Fruit fly (Drosophila melanogaster) whole organism, embryonic: ENCODE measurements around the gene sra.

Experiments used
- Atf3 ChIP-seq: fragments of 200-800 bp; sonication (Bioruptor generic); optimal IDR thresholded peaks from 3 replicates; lab custom pipeline; 2016; ENCODE audit warnings: missing biosample characterization, missing genetic modification characterization
- Bgb ChIP-seq: fragments of 200-800 bp; sonication (Bioruptor generic); IDR thresholded peaks from 2 replicates; pipeline ENCODE4 v1.3.6; 2022; ENCODE audit warnings: missing biosample characterization, missing genetic modification characterization; ENCODE audit not compliant: partially characterized antibody
- Blimp-1 ChIP-seq: fragments of 200-800 bp; sonication (Bioruptor generic); optimal IDR thresholded peaks from 3 replicates; lab custom pipeline; 2018; ENCODE audit warnings: missing biosample characterization, missing genetic modification characterization, mild to moderate bottlenecking, moderate library complexity, missing genetic modification reagents
- CG10543 ChIP-seq: fragments of 200-800 bp; sonication (Bioruptor generic); optimal IDR thresholded peaks from 3 replicates; lab custom pipeline; 2017; ENCODE audit warnings: missing biosample characterization, mild to moderate bottlenecking, missing genetic modification characterization, moderate library complexity
- CG11723 ChIP-seq: fragments of 200-800 bp; sonication (Bioruptor generic); optimal IDR thresholded peaks from 2 replicates; lab custom pipeline; 2017; ENCODE audit warnings: missing biosample characterization, mild to moderate bottlenecking, missing genetic modification characterization
- CG12769 ChIP-seq: fragments of 200-800 bp; sonication (Bioruptor generic); optimal IDR thresholded peaks from 2 replicates; lab custom pipeline; 2019; ENCODE audit warnings: missing biosample characterization, mild to moderate bottlenecking, missing genetic modification characterization, moderate library complexity
- CG13624 ChIP-seq: fragments of 200-800 bp; sonication (Bioruptor generic); optimal IDR thresholded peaks from 2 replicates; lab custom pipeline; 2016; ENCODE audit warnings: missing biosample characterization, missing genetic modification characterization
- CG13894 ChIP-seq: fragments of 200-800 bp; sonication (Bioruptor generic); optimal IDR thresholded peaks from 3 replicates; lab custom pipeline; 2018; ENCODE audit warnings: missing biosample characterization, mild to moderate bottlenecking, missing genetic modification characterization, moderate library complexity
- CG14965 ChIP-seq: fragments of 200-800 bp; sonication (Bioruptor generic); optimal IDR thresholded peaks from 2 replicates; lab custom pipeline; 2016; ENCODE audit warnings: missing biosample characterization, missing genetic modification characterization, borderline replicate concordance
- CG15269 ChIP-seq: fragments of 200-800 bp; sonication (Bioruptor generic); optimal IDR thresholded peaks from 2 replicates; lab custom pipeline; 2018; ENCODE audit warnings: missing biosample characterization, mild to moderate bottlenecking, missing genetic modification characterization, moderate library complexity
- CG2678 ChIP-seq: fragments of 200-800 bp; sonication (Bioruptor generic); optimal IDR thresholded peaks from 3 replicates; lab custom pipeline; 2019; ENCODE audit warnings: missing biosample characterization, mild to moderate bottlenecking, missing genetic modification characterization, moderate library complexity
- CG31388 ChIP-seq: fragments of 200-800 bp; sonication (Bioruptor generic); optimal IDR thresholded peaks from 2 replicates; lab custom pipeline; 2016; ENCODE audit warnings: missing biosample characterization, missing genetic modification characterization
- CG3407 ChIP-seq: fragments of 200-800 bp; sonication (Bioruptor generic); optimal IDR thresholded peaks from 2 replicates; lab custom pipeline; 2018; ENCODE audit warnings: missing biosample characterization, mild to moderate bottlenecking, missing genetic modification characterization
- CG4360 ChIP-seq: fragments of 200-800 bp; sonication (Bioruptor generic); IDR thresholded peaks from 2 replicates; pipeline ENCODE4 v1.3.6; 2022; ENCODE audit warnings: missing biosample characterization, missing genetic modification characterization
- CG4854 ChIP-seq: fragments of 200-800 bp; sonication (Bioruptor generic); optimal IDR thresholded peaks from 2 replicates; lab custom pipeline; 2016; ENCODE audit warnings: missing biosample characterization, missing genetic modification characterization, inconsistent platforms
- CG5245 ChIP-seq: fragments of 200-800 bp; sonication (Bioruptor generic); optimal IDR thresholded peaks from 3 replicates; lab custom pipeline; 2016; ENCODE audit warnings: missing biosample characterization, missing genetic modification characterization
- CG7357 ChIP-seq: fragments of 200-800 bp; sonication (Bioruptor generic); IDR thresholded peaks from 3 replicates; pipeline ENCODE4 v1.3.6; 2022; ENCODE audit warnings: missing biosample characterization, missing genetic modification characterization
- CG7786 ChIP-seq: fragments of 200-800 bp; sonication (Bioruptor generic); optimal IDR thresholded peaks from 2 replicates; lab custom pipeline; 2016; ENCODE audit warnings: missing biosample characterization, missing genetic modification characterization
- CG8089 ChIP-seq: fragments of 200-800 bp; sonication (Bioruptor generic); optimal IDR thresholded peaks from 3 replicates; lab custom pipeline; 2016; ENCODE audit warnings: missing biosample characterization, missing genetic modification characterization
- CG8290 ChIP-seq, 3 experiments: fragments of 200-800 bp; sonication (Bioruptor generic); optimal IDR thresholded peaks; 2 replicates each; lab custom pipeline; 2016 to 2019; ENCODE audit warnings: missing biosample characterization in 3 of 3, missing genetic modification characterization in 3 of 3, mild to moderate bottlenecking in 2 of 3, moderate library complexity in 1 of 3
- CG9437 ChIP-seq: fragments of 200-800 bp; sonication (Bioruptor generic); optimal IDR thresholded peaks from 2 replicates; lab custom pipeline; 2018; ENCODE audit warnings: missing biosample characterization, mild to moderate bottlenecking, missing genetic modification characterization
- CG9797 ChIP-seq: fragments of 200-800 bp; sonication (Bioruptor generic); optimal IDR thresholded peaks from 3 replicates; lab custom pipeline; 2018; ENCODE audit warnings: missing biosample characterization, mild to moderate bottlenecking, missing genetic modification characterization
- CkIIα-i1 ChIP-seq: fragments of 200-800 bp; sonication (Bioruptor generic); IDR thresholded peaks from 2 replicates; pipeline ENCODE4 v1.3.6; 2022; ENCODE audit warnings: missing biosample characterization, missing genetic modification characterization
- Dp ChIP-seq: fragments of 200-800 bp; sonication (Bioruptor generic); optimal IDR thresholded peaks from 2 replicates; lab custom pipeline; 2018; ENCODE audit warnings: missing biosample characterization, mild to moderate bottlenecking, missing genetic modification characterization, moderate library complexity
- Dref ChIP-seq: fragments of 200-800 bp; sonication (Bioruptor generic); IDR thresholded peaks from 2 replicates; pipeline ENCODE4 v1.3.6; 2022; ENCODE audit warnings: missing biosample characterization, missing genetic modification characterization
- HLH4C ChIP-seq: fragments of 200-800 bp; sonication (Bioruptor generic); IDR thresholded peaks from 3 replicates; pipeline ENCODE4 v1.3.6; 2022; ENCODE audit warnings: missing biosample characterization, missing genetic modification characterization; ENCODE audit not compliant: partially characterized antibody
- Jarid2 ChIP-seq: fragments of 200-800 bp; sonication (Bioruptor generic); optimal IDR thresholded peaks from 3 replicates; lab custom pipeline; 2017; ENCODE audit warnings: mild to moderate bottlenecking, missing biosample characterization, missing genetic modification reagents, missing genetic modification characterization
- NC2α ChIP-seq: fragments of 200-800 bp; sonication (Bioruptor generic); optimal IDR thresholded peaks from 2 replicates; lab custom pipeline; 2016; ENCODE audit warnings: missing biosample characterization, missing genetic modification characterization
- Sin3A ChIP-seq: fragments of >200 bp; optimal IDR thresholded peaks from 2 replicates; lab custom pipeline; 2018
- Sox100B ChIP-seq: fragments of 200-800 bp; sonication (Bioruptor generic); optimal IDR thresholded peaks from 3 replicates; lab custom pipeline; 2018; ENCODE audit warnings: missing biosample characterization, mild to moderate bottlenecking, missing genetic modification characterization
- Taf1 ChIP-seq: fragments of 200-800 bp; sonication (Bioruptor generic); IDR thresholded peaks from 2 replicates; pipeline ENCODE4 v1.3.6; 2022; ENCODE audit warnings: missing biosample characterization, missing genetic modification characterization
- abd-A ChIP-seq: fragments of 200-800 bp; sonication (Bioruptor generic); optimal IDR thresholded peaks from 3 replicates; lab custom pipeline; 2019; ENCODE audit warnings: missing biosample characterization, mild to moderate bottlenecking, missing genetic modification characterization, moderate library complexity
- ara ChIP-seq: fragments of 200-800 bp; sonication (Bioruptor generic); IDR thresholded peaks from 2 replicates; pipeline ENCODE4 v1.3.6; 2022; ENCODE audit warnings: missing biosample characterization, missing genetic modification characterization
- exex ChIP-seq: fragments of 200-800 bp; sonication (Bioruptor generic); optimal IDR thresholded peaks from 4 replicates; lab custom pipeline; 2018; ENCODE audit warnings: missing biosample characterization, mild to moderate bottlenecking, missing genetic modification characterization, moderate library complexity
- fu2 ChIP-seq: fragments of 200-800 bp; sonication (Bioruptor generic); optimal IDR thresholded peaks from 2 replicates; lab custom pipeline; 2016; ENCODE audit warnings: missing biosample characterization, missing genetic modification characterization
- gfzf ChIP-seq: fragments of 200-800 bp; sonication (Bioruptor generic); optimal IDR thresholded peaks from 2 replicates; lab custom pipeline; 2016; ENCODE audit warnings: missing biosample characterization, mild to moderate bottlenecking, missing genetic modification characterization, moderate library complexity
- insv ChIP-seq, 2 experiments: fragments of 200-800 bp; sonication (Bioruptor generic); optimal IDR thresholded peaks; 3 replicates each; lab custom pipeline; 2016 to 2018; ENCODE audit warnings: missing biosample characterization in 2 of 2, missing genetic modification characterization in 2 of 2
- jigr1 ChIP-seq: fragments of 200-800 bp; sonication (Bioruptor generic); IDR thresholded peaks from 3 replicates; pipeline ENCODE4 v1.3.6; 2022; ENCODE audit warnings: missing biosample characterization, missing genetic modification characterization
- kay ChIP-seq: fragments of 200-800 bp; sonication (Bioruptor generic); optimal IDR thresholded peaks from 2 replicates; lab custom pipeline; 2016; ENCODE audit warnings: missing biosample characterization, missing genetic modification characterization
- maf-S ChIP-seq: fragments of 200-800 bp; sonication (Bioruptor generic); optimal IDR thresholded peaks from 2 replicates; lab custom pipeline; 2016; ENCODE audit warnings: missing biosample characterization, missing genetic modification characterization
- nmo ChIP-seq: fragments of 200-800 bp; sonication (Bioruptor generic); optimal IDR thresholded peaks from 2 replicates; lab custom pipeline; 2018; ENCODE audit warnings: missing biosample characterization, mild to moderate bottlenecking, missing genetic modification characterization, moderate library complexity
- nom ChIP-seq: fragments of 200-800 bp; sonication (Bioruptor generic); optimal IDR thresholded peaks from 2 replicates; lab custom pipeline; 2017; ENCODE audit warnings: missing biosample characterization, missing genetic modification characterization, mild to moderate bottlenecking, moderate library complexity, missing genetic modification reagents
- pfk ChIP-seq: fragments of 200-800 bp; sonication (Bioruptor generic); optimal IDR thresholded peaks from 2 replicates; lab custom pipeline; 2018; ENCODE audit warnings: missing biosample characterization, mild to moderate bottlenecking, missing genetic modification characterization, moderate library complexity
- pros ChIP-seq: fragments of 200-800 bp; sonication (Bioruptor generic); optimal IDR thresholded peaks from 3 replicates; lab custom pipeline; 2019; ENCODE audit warnings: missing biosample characterization, mild to moderate bottlenecking, missing genetic modification characterization, moderate library complexity
- psq ChIP-seq: fragments of 200-800 bp; sonication (Bioruptor generic); optimal IDR thresholded peaks from 2 replicates; lab custom pipeline; 2017; ENCODE audit warnings: missing biosample characterization, missing genetic modification characterization
- scrt ChIP-seq: fragments of 200-800 bp; sonication (Bioruptor generic); optimal IDR thresholded peaks from 2 replicates; lab custom pipeline; 2018; ENCODE audit warnings: missing biosample characterization, mild to moderate bottlenecking, missing genetic modification characterization, moderate library complexity
- shn ChIP-seq: fragments of 200-800 bp; sonication (Bioruptor generic); optimal IDR thresholded peaks from 3 replicates; lab custom pipeline; 2016; ENCODE audit warnings: missing biosample characterization, missing genetic modification characterization
- sqz ChIP-seq: fragments of 200-800 bp; sonication (Bioruptor generic); optimal IDR thresholded peaks from 3 replicates; lab custom pipeline; 2018; ENCODE audit warnings: missing biosample characterization, mild to moderate bottlenecking, missing genetic modification characterization
- toy ChIP-seq: fragments of 200-800 bp; sonication (Bioruptor generic); IDR thresholded peaks from 2 replicates; pipeline ENCODE4 v1.3.6; 2022; ENCODE audit warnings: missing biosample characterization, missing genetic modification characterization
- twi ChIP-seq: fragments of 200-800 bp; optimal IDR thresholded peaks from 2 replicates; lab custom pipeline; 2019; ENCODE audit warnings: missing biosample characterization, mild to moderate bottlenecking, missing genetic modification characterization, moderate library complexity
- vfl ChIP-seq: fragments of 200-800 bp; sonication (Bioruptor generic); optimal IDR thresholded peaks from 2 replicates; lab custom pipeline; 2016; ENCODE audit warnings: missing biosample characterization, missing genetic modification characterization

Gene sra

DNA sequence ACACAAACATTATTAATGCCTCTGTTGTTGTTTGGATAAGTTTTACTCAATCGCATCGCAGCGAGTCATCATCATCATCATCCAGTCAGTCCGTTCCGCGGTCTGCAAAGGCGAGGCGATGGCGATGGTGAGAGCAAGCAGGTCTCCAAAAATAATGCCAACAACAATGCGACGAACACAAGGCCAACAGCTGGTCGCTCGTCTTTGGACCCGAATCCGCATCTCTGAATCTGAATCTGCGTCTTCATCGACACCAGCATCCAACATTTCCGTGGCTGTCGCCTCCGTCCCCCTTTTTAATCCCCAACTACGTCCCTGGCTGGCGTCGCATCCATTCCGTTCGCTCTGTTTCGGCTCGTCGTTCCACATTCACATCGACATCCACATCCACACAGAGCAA is 47.5 kb downstream of the sra start (continued):
- no peak for TF ChIP-seq abd-A (tag; lab: Kevin White, UChicago)
- no peak for TF ChIP-seq gfzf
- TF ChIP-seq Sox100B (GFP tag; lab: Kevin White, UChicago) = no peak
- TF ChIP-seq vfl = no peak
- peak; percentile 49 for TF ChIP-seq pfk
- no peak for TF ChIP-seq sqz (GFP tag; lab: Kevin White, UChicago)
- TF ChIP-seq shn (GFP tag; lab: Kevin White, UChicago) = no peak
- no peak for TF ChIP-seq CG9437 (GFP tag; lab: Kevin White, UChicago)
- TF ChIP-seq CG9797 = no peak
- no peak for TF ChIP-seq kay (GFP tag; lab: Kevin White, UChicago)
- TF ChIP-seq nmo = no peak
- TF ChIP-seq CG4854 (GFP tag; lab: Kevin White, UChicago) = no peak
- peak; percentile 39 for TF ChIP-seq CG13894 (tag; lab: Kevin White, UChicago)
- TF ChIP-seq CkIIα-i1 (GFP tag; lab: Robert Waterston, UW) = no peak
- TF ChIP-seq Sin3A = no peak
- TF ChIP-seq CG8290 (GFP tag; optimal IDR thresholded peaks at IDR 0.05; lab: Kevin White, UChicago) = no peak
- peak in 1 of 2 experiments; percentile 66 for TF ChIP-seq CG8290 (tag; optimal IDR thresholded peaks at IDR 0.05; lab: Kevin White, UChicago)
- no peak for TF ChIP-seq maf-S
- no peak for TF ChIP-seq Taf1
- no peak for TF ChIP-seq toy
- no peak for TF ChIP-seq CG2678 (tag; lab: Kevin White, UChicago)
- no peak for TF ChIP-seq ara (GFP tag; lab: Robert Waterston, UW)
- TF ChIP-seq CG7357 (GFP tag; lab: Robert Waterston, UW) = no peak
- TF ChIP-seq nom (GFP tag; lab: Kevin White, UChicago) = no peak
- peak; percentile 9 for TF ChIP-seq CG13624
- no peak for TF ChIP-seq Dref (GFP tag; lab: Robert Waterston, UW)
- TF ChIP-seq twi (tag; lab: Kevin White, UChicago) = peak; percentile 54
- no peak for TF ChIP-seq CG31388 (GFP tag; lab: Kevin White, UChicago)
- no peak for TF ChIP-seq CG4360 (GFP tag; lab: Robert Waterston, UW)
- TF ChIP-seq psq (GFP tag; lab: Kevin White, UChicago) = no peak
- TF ChIP-seq CG3407 (GFP tag; lab: Kevin White, UChicago) = no peak
- no peak for TF ChIP-seq CG11723
- TF ChIP-seq insv (GFP tag; optimal IDR thresholded peaks at IDR 0.05; lab: Kevin White, UChicago) = no peak
- no peak for TF ChIP-seq fu2
- no peak for TF ChIP-seq CG15269 (tag; lab: Kevin White, UChicago)
- TF ChIP-seq Atf3 (GFP tag; lab: Kevin White, UChicago) = no peak
- TF ChIP-seq scrt (GFP tag; lab: Kevin White, UChicago) = no peak
- TF ChIP-seq HLH4C = no peak
- TF ChIP-seq Blimp-1 (GFP tag; lab: Kevin White, UChicago) = no peak
- no peak for TF ChIP-seq CG8089 (GFP tag; lab: Kevin White, UChicago)
- TF ChIP-seq Jarid2 = peak; percentile 35
- no peak for TF ChIP-seq NC2α (GFP tag; lab: Kevin White, UChicago)
- no peak for TF ChIP-seq CG14965 (GFP tag; lab: Kevin White, UChicago)
- no peak for TF ChIP-seq Bgb (GFP tag; lab: Robert Waterston, UW)
- TF ChIP-seq CG7786 = no peak
- no peak for TF ChIP-seq Dp (GFP tag; lab: Kevin White, UChicago)
- no peak for TF ChIP-seq exex (tag; lab: Kevin White, UChicago)
- peak; percentile 51 for TF ChIP-seq CG10543
- no peak for TF ChIP-seq jigr1 (GFP tag; lab: Robert Waterston, UW)
- TF ChIP-seq pros (GFP tag; lab: Kevin White, UChicago) = peak; percentile 17
- peak; percentile 96 for TF ChIP-seq CG12769 (tag; lab: Kevin White, UChicago)
- no peak for TF ChIP-seq CG5245 (GFP tag; lab: Kevin White, UChicago)
